Worm (Caenorhabditis elegans) whole organism, late embryonic: ENCODE data around the gene ceh-27.

Source experiments
- Y22D7AL.16 ChIP-seq: sonication (generic microtip); optimal IDR thresholded peaks from 2 replicates; lab custom pipeline; 2016; ENCODE audit warnings: missing genetic modification characterization, missing compliant biosample characterization
- ceh-30 ChIP-seq: fragments of 150-350 bp; optimal IDR thresholded peaks from 2 replicates; lab custom pipeline; 2014; ENCODE audit warnings: missing biosample characterization, missing genetic modification characterization
- lim-6 ChIP-seq: sonication (generic microtip); optimal IDR thresholded peaks from 2 replicates; lab custom pipeline; 2016; ENCODE audit warnings: missing genetic modification characterization, missing compliant biosample characterization
- pag-3 ChIP-seq: sonication (generic microtip); optimal IDR thresholded peaks from 2 replicates; lab custom pipeline; 2016; ENCODE audit warnings: missing compliant biosample characterization, missing genetic modification characterization, borderline replicate concordance
- pha-4 ChIP-seq: fragments of 150-350 bp; optimal IDR thresholded peaks from 2 replicates; lab custom pipeline; 2018; ENCODE audit warnings: missing biosample characterization, missing genetic modification reagents, missing genetic modification characterization
- tbx-2 ChIP-seq: sonication (generic microtip); optimal IDR thresholded peaks from 2 replicates; lab custom pipeline; 2016; ENCODE audit warnings: missing genetic modification characterization, missing compliant biosample characterization
- unc-86 ChIP-seq: sonication (generic microtip); optimal IDR thresholded peaks from 2 replicates; lab custom pipeline; 2016; ENCODE audit warnings: missing genetic modification characterization, missing compliant biosample characterization

DNA sequence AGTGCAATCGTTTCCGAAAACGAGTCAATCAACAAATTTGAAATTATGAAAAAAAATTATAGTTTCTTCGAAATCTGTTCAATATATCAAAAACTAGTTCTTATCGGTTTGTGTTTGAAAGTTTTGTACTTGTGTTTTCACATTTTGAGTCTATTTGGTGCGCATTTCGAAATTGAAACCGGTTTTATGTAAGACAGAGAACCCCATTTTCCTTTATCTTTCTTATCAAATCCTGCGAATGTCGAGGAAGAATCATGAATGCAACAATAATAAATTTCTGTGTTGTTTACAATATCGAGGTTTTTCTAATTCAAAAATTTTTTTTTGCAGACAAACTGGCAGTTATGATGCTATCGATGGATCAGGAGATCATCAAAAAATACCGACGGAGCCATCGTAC, 18.0 kb upstream of the ceh-27 start:
- TF ChIP-seq Y22D7AL.16 (no peak), lim-6 (tag; lab: Kevin White, UChicago) (no peak), tbx-2 (tag; lab: Kevin White, UChicago) (no peak), pha-4 (no peak), pag-3 (tag; lab: Kevin White, UChicago) (no peak), unc-86 (no peak), ceh-30 (no peak)
